Worm (Caenorhabditis elegans) whole organism, late embryonic: ENCODE data around the gene F09B9.4.

Source experiments
- C08G9.2 ChIP-seq: sonication (generic microtip); optimal IDR thresholded peaks from 2 replicates; lab custom pipeline; 2016; ENCODE audit warnings: mild to moderate bottlenecking, missing genetic modification characterization, moderate library complexity, missing compliant biosample characterization
- C38D4.7 ChIP-seq: fragments of 200-800 bp; sonication (Bioruptor generic); optimal IDR thresholded peaks from 2 replicates; lab custom pipeline; 2018; ENCODE audit warnings: mild to moderate bottlenecking, missing genetic modification characterization, moderate library complexity, missing compliant biosample characterization
- F13H6.1 ChIP-seq: sonication (generic microtip); optimal IDR thresholded peaks from 2 replicates; lab custom pipeline; 2016; ENCODE audit warnings: missing genetic modification characterization, missing compliant biosample characterization
- K02D7.2 ChIP-seq: sonication (generic microtip); optimal IDR thresholded peaks from 2 replicates; lab custom pipeline; 2017; ENCODE audit warnings: mild to moderate bottlenecking, missing genetic modification characterization, missing compliant biosample characterization
- K09A11.1 ChIP-seq: sonication (generic microtip); optimal IDR thresholded peaks from 2 replicates; lab custom pipeline; 2017; ENCODE audit warnings: antibody characterized with exemption, mild to moderate bottlenecking, missing genetic modification characterization, missing compliant biosample characterization; ENCODE audit not compliant: insufficient read depth
- T23F11.4 ChIP-seq: fragments of 200-800 bp; sonication (Bioruptor generic); optimal IDR thresholded peaks from 2 replicates; lab custom pipeline; 2018; ENCODE audit warnings: mild to moderate bottlenecking, missing genetic modification characterization, missing compliant biosample characterization
- Y22D7AL.16 ChIP-seq: sonication (generic microtip); optimal IDR thresholded peaks from 2 replicates; lab custom pipeline; 2016; ENCODE audit warnings: missing genetic modification characterization, missing compliant biosample characterization
- ahr-1 ChIP-seq: sonication (generic microtip); optimal IDR thresholded peaks from 2 replicates; lab custom pipeline; 2016; ENCODE audit warnings: missing genetic modification characterization, missing compliant biosample characterization
- ceh-14 ChIP-seq: sonication (generic microtip); optimal IDR thresholded peaks from 2 replicates; lab custom pipeline; 2016; ENCODE audit warnings: missing genotype, missing genetic modification characterization, missing compliant biosample characterization
- ceh-18 ChIP-seq: sonication (generic microtip); optimal IDR thresholded peaks from 2 replicates; lab custom pipeline; 2016; ENCODE audit warnings: missing genetic modification characterization, missing compliant biosample characterization
- ceh-19 ChIP-seq: fragments of 200-800 bp; sonication (Bioruptor generic); optimal IDR thresholded peaks from 2 replicates; lab custom pipeline; 2018; ENCODE audit warnings: mild to moderate bottlenecking, missing genetic modification characterization, missing compliant biosample characterization
- ceh-2 ChIP-seq: sonication (generic microtip); optimal IDR thresholded peaks from 2 replicates; lab custom pipeline; 2016; ENCODE audit warnings: missing genotype, missing genetic modification characterization, missing compliant biosample characterization
- ceh-31 ChIP-seq: sonication (generic microtip); optimal IDR thresholded peaks from 2 replicates; lab custom pipeline; 2016; ENCODE audit warnings: missing genetic modification characterization, missing compliant biosample characterization
- ceh-34 ChIP-seq: sonication (generic microtip); optimal IDR thresholded peaks from 2 replicates; lab custom pipeline; 2016; ENCODE audit warnings: mild to moderate bottlenecking, missing genetic modification characterization, missing compliant biosample characterization
- ceh-45 ChIP-seq: fragments of 200-800 bp; sonication (Bioruptor generic); IDR thresholded peaks from 2 replicates; pipeline ENCODE4 v1.3.6; 2022; ENCODE audit warnings: missing genetic modification reagents, missing genetic modification characterization, missing compliant biosample characterization
- ceh-48 ChIP-seq: sonication (generic microtip); optimal IDR thresholded peaks from 2 replicates; lab custom pipeline; 2016; ENCODE audit warnings: missing genetic modification characterization, inconsistent platforms, missing compliant biosample characterization
- ceh-6 ChIP-seq: fragments of 200-800 bp; sonication (Bioruptor generic); optimal IDR thresholded peaks from 2 replicates; lab custom pipeline; 2018; ENCODE audit warnings: mild to moderate bottlenecking, missing genetic modification characterization, missing compliant biosample characterization
- che-1 ChIP-seq: sonication (generic microtip); optimal IDR thresholded peaks from 2 replicates; lab custom pipeline; 2016; ENCODE audit warnings: mild to moderate bottlenecking, missing genetic modification characterization, missing compliant biosample characterization
- dmd-4 ChIP-seq: sonication (generic microtip); optimal IDR thresholded peaks from 2 replicates; lab custom pipeline; 2016; ENCODE audit warnings: borderline replicate concordance, missing genetic modification characterization, missing compliant biosample characterization
- dve-1 ChIP-seq: sonication (generic microtip); optimal IDR thresholded peaks from 2 replicates; lab custom pipeline; 2017; ENCODE audit warnings: antibody characterized with exemption, mild to moderate bottlenecking, missing genetic modification characterization, missing compliant biosample characterization
- elt-2 ChIP-seq: sonication (generic microtip); optimal IDR thresholded peaks from 2 replicates; lab custom pipeline; 2016; ENCODE audit warnings: missing genetic modification reagents, missing genetic modification characterization, missing compliant biosample characterization
- eyg-1 ChIP-seq: sonication (generic microtip); optimal IDR thresholded peaks from 2 replicates; lab custom pipeline; 2016; ENCODE audit warnings: missing genotype, missing genetic modification characterization, missing compliant biosample characterization
- fax-1 ChIP-seq: sonication (generic microtip); optimal IDR thresholded peaks from 2 replicates; lab custom pipeline; 2016; ENCODE audit warnings: missing genotype, missing genetic modification characterization, missing compliant biosample characterization
- fkh-6 ChIP-seq: sonication (generic microtip); optimal IDR thresholded peaks from 2 replicates; lab custom pipeline; 2016; ENCODE audit warnings: missing genetic modification characterization, missing compliant biosample characterization
- gmeb-2 ChIP-seq: sonication (generic microtip); optimal IDR thresholded peaks from 2 replicates; lab custom pipeline; 2016; ENCODE audit warnings: missing genetic modification characterization, inconsistent platforms, missing compliant biosample characterization
- hlh-13 ChIP-seq: fragments of 200-800 bp; sonication (Bioruptor generic); optimal IDR thresholded peaks from 2 replicates; lab custom pipeline; 2018; ENCODE audit warnings: mild to moderate bottlenecking, missing genetic modification characterization, missing compliant biosample characterization
- hlh-6 ChIP-seq: sonication (generic microtip); optimal IDR thresholded peaks from 2 replicates; lab custom pipeline; 2016; ENCODE audit warnings: missing genotype, missing genetic modification characterization, missing compliant biosample characterization
- hlh-8 ChIP-seq: sonication (generic microtip); optimal IDR thresholded peaks from 2 replicates; lab custom pipeline; 2016; ENCODE audit warnings: missing genotype, missing genetic modification characterization, missing compliant biosample characterization
- lin-11 ChIP-seq: fragments of 200-800 bp; sonication (Bioruptor generic); optimal IDR thresholded peaks from 2 replicates; lab custom pipeline; 2018; ENCODE audit warnings: mild to moderate bottlenecking, missing genetic modification characterization, missing compliant biosample characterization
- madf-2 ChIP-seq: sonication (generic microtip); optimal IDR thresholded peaks from 2 replicates; lab custom pipeline; 2017; ENCODE audit warnings: missing genetic modification characterization, missing compliant biosample characterization
- nfya-1 ChIP-seq: sonication (generic microtip); optimal IDR thresholded peaks from 2 replicates; lab custom pipeline; 2017; ENCODE audit warnings: missing genetic modification characterization, mild to moderate bottlenecking, missing compliant biosample characterization, antibody characterized with exemption, moderate library complexity
- nhr-232 ChIP-seq: sonication (generic microtip); optimal IDR thresholded peaks from 2 replicates; lab custom pipeline; 2016; ENCODE audit warnings: missing genetic modification characterization, missing compliant biosample characterization
- npax-4 ChIP-seq: sonication (generic microtip); optimal IDR thresholded peaks from 2 replicates; lab custom pipeline; 2016; ENCODE audit warnings: missing genetic modification characterization, missing compliant biosample characterization
- odd-2 ChIP-seq: sonication (generic microtip); optimal IDR thresholded peaks from 2 replicates; lab custom pipeline; 2017; ENCODE audit warnings: antibody characterized with exemption, mild to moderate bottlenecking, missing genetic modification characterization, missing compliant biosample characterization
- pag-3 ChIP-seq: sonication (generic microtip); optimal IDR thresholded peaks from 2 replicates; lab custom pipeline; 2016; ENCODE audit warnings: missing compliant biosample characterization, missing genetic modification characterization, borderline replicate concordance
- pat-9 ChIP-seq: fragments of 200-800 bp; sonication (Bioruptor generic); optimal IDR thresholded peaks from 2 replicates; lab custom pipeline; 2018; ENCODE audit warnings: mild to moderate bottlenecking, missing genetic modification characterization, moderate library complexity, missing compliant biosample characterization
- pha-2 ChIP-seq: sonication (generic microtip); optimal IDR thresholded peaks from 2 replicates; lab custom pipeline; 2017; ENCODE audit warnings: mild to moderate bottlenecking, missing genetic modification characterization, missing compliant biosample characterization
- ref-2 ChIP-seq: sonication (generic microtip); optimal IDR thresholded peaks from 2 replicates; lab custom pipeline; 2016; ENCODE audit warnings: missing genetic modification characterization, missing compliant biosample characterization
- rnt-1 ChIP-seq: sonication (generic microtip); optimal IDR thresholded peaks from 2 replicates; lab custom pipeline; 2016; ENCODE audit warnings: missing genetic modification characterization, missing compliant biosample characterization
- sdc-2 ChIP-seq: sonication (generic microtip); optimal IDR thresholded peaks from 2 replicates; lab custom pipeline; 2016; ENCODE audit warnings: missing genotype, missing genetic modification characterization, missing compliant biosample characterization
- sox-4 ChIP-seq: sonication (generic microtip); optimal IDR thresholded peaks from 2 replicates; lab custom pipeline; 2017; ENCODE audit warnings: mild to moderate bottlenecking, missing genetic modification characterization, inconsistent platforms, missing compliant biosample characterization
- syd-9 ChIP-seq: sonication (generic microtip); optimal IDR thresholded peaks from 2 replicates; lab custom pipeline; 2016; ENCODE audit warnings: mild to moderate bottlenecking, missing genetic modification characterization, moderate library complexity, missing compliant biosample characterization
- tbx-2 ChIP-seq: sonication (generic microtip); optimal IDR thresholded peaks from 2 replicates; lab custom pipeline; 2016; ENCODE audit warnings: missing genetic modification characterization, missing compliant biosample characterization
- ttx-3 ChIP-seq: sonication (generic microtip); optimal IDR thresholded peaks from 2 replicates; lab custom pipeline; 2016; ENCODE audit warnings: missing genetic modification reagents, missing genetic modification characterization, missing compliant biosample characterization
- unc-3 ChIP-seq, 2 experiments: fragments of 200-800 bp in 1 of 2; sonication (Bioruptor generic) in 1 of 2; sonication (generic microtip) in 1 of 2; conservative IDR thresholded peaks in 1 of 2; optimal IDR thresholded peaks in 1 of 2; 2 replicates each; pipeline versions ENCODE4 v1.3.6 to Lab custom; 2016 to 2022; ENCODE audit warnings: missing compliant biosample characterization in 2 of 2, missing genetic modification characterization in 2 of 2, missing genetic modification reagents in 1 of 2
- unc-42 ChIP-seq: sonication (generic microtip); optimal IDR thresholded peaks from 2 replicates; lab custom pipeline; 2016; ENCODE audit warnings: missing genotype, missing genetic modification characterization, missing compliant biosample characterization
- unc-86 ChIP-seq: sonication (generic microtip); optimal IDR thresholded peaks from 2 replicates; lab custom pipeline; 2016; ENCODE audit warnings: missing genetic modification characterization, missing compliant biosample characterization
- zip-5 ChIP-seq: sonication (generic microtip); optimal IDR thresholded peaks from 2 replicates; lab custom pipeline; 2016; ENCODE audit warnings: missing genetic modification characterization, missing compliant biosample characterization
- ztf-16 ChIP-seq: sonication (generic microtip); optimal IDR thresholded peaks from 2 replicates; lab custom pipeline; 2017; ENCODE audit warnings: missing genetic modification characterization, missing compliant biosample characterization

F09B9.4 gene

DNA sequence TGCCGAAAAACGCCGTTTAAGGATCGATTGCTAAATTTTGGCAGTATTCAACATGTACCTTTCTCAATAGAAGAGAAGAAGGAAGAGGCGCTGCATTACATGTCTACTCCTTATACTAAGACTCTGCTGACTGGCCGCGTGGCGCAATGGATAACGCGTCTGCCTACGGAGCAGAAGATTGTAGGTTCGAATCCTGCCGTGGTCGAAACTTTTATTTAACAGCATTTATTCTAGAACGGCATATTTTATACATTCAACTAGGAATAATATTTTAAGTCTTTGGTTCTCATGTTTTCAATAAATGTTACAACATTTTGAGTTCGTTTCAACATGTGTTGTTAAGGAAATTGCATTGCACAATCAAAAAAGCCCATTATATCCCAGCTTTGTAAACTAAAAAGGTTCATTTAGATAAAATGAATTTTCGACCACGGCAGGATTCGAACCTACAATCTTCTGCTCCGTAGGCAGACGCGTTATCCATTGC, 27.8 kb upstream of the F09B9.4 start:
- TF ChIP-seq sox-4 (tag; lab: Kevin White, UChicago) (peak; percentile 71), Y22D7AL.16 (tag; lab: Kevin White, UChicago) (peak; percentile 68), unc-86 (tag; lab: Kevin White, UChicago) (peak; percentile 52), nfya-1 (peak; percentile 56), syd-9 (tag; lab: Kevin White, UChicago) (peak; percentile 84), pat-9 (tag; lab: Kevin White, UChicago) (peak; percentile 65), pag-3 (tag; lab: Kevin White, UChicago) (peak; percentile 24), eyg-1 (tag; lab: Kevin White, UChicago) (peak; percentile 9), unc-42 (tag; lab: Kevin White, UChicago) (peak; percentile 53), dve-1 (tag; lab: Kevin White, UChicago) (peak; percentile 41), gmeb-2 (peak; percentile 78), ttx-3 (tag; lab: Kevin White, UChicago) (peak; percentile 77), nhr-232 (tag; lab: Kevin White, UChicago) (peak; percentile 67), fkh-6 (tag; lab: Kevin White, UChicago) (peak; percentile 68), rnt-1 (tag; lab: Kevin White, UChicago) (peak; percentile 21), fax-1 (tag; lab: Kevin White, UChicago) (peak; percentile 31), madf-2 (peak; percentile 59), zip-5 (peak; percentile 41), ceh-31 (peak; percentile 57), ceh-6 (GFP tag; lab: Kevin White, UChicago) (peak; percentile 74), K02D7.2 (peak; percentile 23), ceh-14 (tag; lab: Kevin White, UChicago) (peak; percentile 68), unc-3 (GFP tag; conservative IDR thresholded peaks at IDR 0.05; lab: Robert Waterston, UW) (peak; percentile 77), unc-3 (tag; optimal IDR thresholded peaks at IDR 0.05; lab: Kevin White, UChicago) (peak; percentile 21), ztf-16 (peak; percentile 74), odd-2 (tag; lab: Kevin White, UChicago) (peak; percentile 42), ceh-2 (tag; lab: Kevin White, UChicago) (peak; percentile 56), hlh-6 (tag; lab: Kevin White, UChicago) (peak; percentile 56), ceh-18 (peak; percentile 28), dmd-4 (tag; lab: Kevin White, UChicago) (peak; percentile 68), ceh-45 (0 out of 2 replicates have a peak, but pooled peaks have one; percentile 27), T23F11.4 (GFP tag; lab: Kevin White, UChicago) (peak; percentile 48), F13H6.1 (tag; lab: Kevin White, UChicago) (peak; percentile 42), ceh-19 (GFP tag; lab: Kevin White, UChicago) (peak; percentile 69), pha-2 (tag; lab: Kevin White, UChicago) (peak; percentile 70), tbx-2 (peak; percentile 61), sdc-2 (peak; percentile 83), ceh-34 (tag; lab: Kevin White, UChicago) (peak; percentile 61), ceh-48 (peak; percentile 63), npax-4 (tag; lab: Kevin White, UChicago) (peak; percentile 7), C38D4.7 (peak; percentile 36), ahr-1 (peak; percentile 25), che-1 (tag; lab: Kevin White, UChicago) (peak; percentile 77), hlh-8 (tag; lab: Kevin White, UChicago) (peak; percentile 16), ref-2 (tag; lab: Kevin White, UChicago) (peak; percentile 68), elt-2 (tag; lab: Kevin White, UChicago) (peak; percentile 78), K09A11.1 (tag; lab: Kevin White, UChicago) (peak; percentile 65), hlh-13 (GFP tag; lab: Kevin White, UChicago) (peak; percentile 36), lin-11 (tag; lab: Kevin White, UChicago) (peak; percentile 59), C08G9.2 (tag; lab: Kevin White, UChicago) (peak; percentile 62)
